Worm (Caenorhabditis elegans): ENCODE measurements around the gene ZK1290.15.

The ZK1290.15 gene

DNA sequence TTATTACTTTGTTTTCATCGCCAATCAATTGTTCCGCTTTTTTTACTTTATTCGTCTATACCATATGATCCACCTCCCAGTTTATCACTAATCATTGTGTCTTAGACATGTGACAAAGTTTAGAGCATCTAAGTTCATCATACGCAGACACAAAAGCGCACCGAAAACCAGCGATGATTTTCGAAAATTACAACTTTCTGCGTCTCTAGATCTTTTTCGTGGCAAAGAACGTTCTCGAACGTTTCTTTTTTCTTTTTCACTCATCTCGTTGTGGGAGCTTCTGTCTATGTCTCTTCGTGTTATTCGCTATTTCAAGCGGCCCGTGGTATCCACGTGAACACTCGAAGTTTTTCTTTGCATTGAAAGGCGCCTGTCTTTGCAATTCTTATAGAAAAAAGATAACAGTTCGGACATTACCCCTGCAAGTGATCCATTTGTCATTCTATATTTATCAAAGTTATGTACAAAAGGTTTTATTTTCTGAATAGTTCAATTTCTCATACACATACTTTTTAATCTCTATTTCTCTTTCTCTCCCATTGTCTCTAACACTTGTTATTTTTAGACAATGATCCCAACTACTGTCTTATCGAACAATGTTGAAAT is 5.8 kb downstream of the ZK1290.15 start, which contains the start of gene ZK1290.5 (continued):
- no peak for TF ChIP-seq Y48G9A.11 (GFP tag; IDR thresholded peaks at IDR 0.05)
- peak; percentile 75 for TF ChIP-seq ctbp-1 (GFP tag; IDR thresholded peaks at IDR 0.05)
- TF ChIP-seq tag-97 (GFP tag; IDR thresholded peaks at IDR 0.05) = no peak
- peak; percentile 91 for TF ChIP-seq nhr-28 (tag; optimal IDR thresholded peaks at IDR 0.05)
- TF ChIP-seq R02D3.7 (tag; optimal IDR thresholded peaks at IDR 0.05) = no peak

DNA sequence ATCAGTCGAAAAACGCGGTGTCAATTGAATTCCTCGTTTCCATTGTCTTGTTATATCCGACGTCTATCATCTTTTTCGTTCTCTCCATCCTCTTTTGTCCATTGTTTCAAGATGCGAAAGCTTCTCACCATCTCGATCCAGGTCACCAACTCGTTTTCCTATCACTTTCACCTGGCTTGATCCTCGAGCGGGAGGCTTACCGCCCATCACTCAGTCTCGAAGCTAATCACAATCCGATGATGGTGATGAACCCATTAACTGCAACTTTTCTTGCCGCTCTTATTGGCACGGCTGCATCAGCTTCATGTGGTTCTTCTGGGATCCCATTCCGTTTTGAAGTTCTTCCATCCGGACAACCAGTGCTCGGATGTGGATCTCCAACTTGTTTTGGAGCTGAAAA is 7.6 kb downstream of the ZK1290.15 start, which contains the start of gene wrt-1:
Gene wrt-1, plus strand, starts transcription at position 53 of the 400 bp plus-strand sequence.
- TF ChIP-seq gei-8 (GFP tag; optimal IDR thresholded peaks at IDR 0.05) = no peak
- no peak for TF ChIP-seq lin-38 (GFP tag; IDR thresholded peaks at IDR 0.05)
- no peak for TF ChIP-seq ceh-62 (tag; optimal IDR thresholded peaks at IDR 0.05)
- no peak for TF ChIP-seq nhr-76 (tag; optimal IDR thresholded peaks at IDR 0.05)
- TF ChIP-seq spr-1 (tag; optimal IDR thresholded peaks at IDR 0.05) = no peak
- TF ChIP-seq dve-1 (tag; optimal IDR thresholded peaks at IDR 0.05; ENCODE audit: insufficient read depth) = no peak
- no peak for TF ChIP-seq zfp-2 (tag; optimal IDR thresholded peaks at IDR 0.05)
- no peak for TF ChIP-seq F49E8.2 (tag; optimal IDR thresholded peaks at IDR 0.05; ENCODE audit: borderline replicate concordance)
- TF ChIP-seq pqm-1 (tag; optimal IDR thresholded peaks at IDR 0.05) = no peak
- TF ChIP-seq set-16 (GFP tag; IDR thresholded peaks at IDR 0.05) = peak; percentile 22; the same call in 1 of the 2 replicates
- TF ChIP-seq jun-1 (tag; optimal IDR thresholded peaks at IDR 0.05) = no peak
- no peak for TF ChIP-seq zag-1 (tag; optimal IDR thresholded peaks at IDR 0.05)
- TF ChIP-seq hlh-11 (tag; optimal IDR thresholded peaks at IDR 0.05) = peak; percentile 41
- TF ChIP-seq nhr-6 (tag; optimal IDR thresholded peaks at IDR 0.05) = no peak
- no peak for TF ChIP-seq spr-3 (GFP tag; optimal IDR thresholded peaks at IDR 0.05)
- no peak for TF ChIP-seq tag-97 (GFP tag; IDR thresholded peaks at IDR 0.05)
- TF ChIP-seq ctbp-1 (GFP tag; IDR thresholded peaks at IDR 0.05) = no peak
- no peak for TF ChIP-seq sdz-12 (GFP tag; optimal IDR thresholded peaks at IDR 0.05)
- TF ChIP-seq arid-1 (GFP tag; conservative IDR thresholded peaks at IDR 0.05) = no peak
- no peak for TF ChIP-seq nhr-42 (GFP tag; IDR thresholded peaks at IDR 0.05)
- no peak for TF ChIP-seq cey-2 (tag; optimal IDR thresholded peaks at IDR 0.05; ENCODE audit: borderline replicate concordance, insufficient read depth)
- TF ChIP-seq nhr-111 (GFP tag; optimal IDR thresholded peaks at IDR 0.05) = no peak
- no peak for TF ChIP-seq lir-3 (tag; optimal IDR thresholded peaks at IDR 0.05)
- peak; percentile 0 for TF ChIP-seq mxl-3 (GFP tag; optimal IDR thresholded peaks at IDR 0.05)
- 0 out of 2 replicates have a peak, but pooled peaks have one; percentile 26 for TF ChIP-seq mxl-2 (GFP tag; conservative IDR thresholded peaks at IDR 0.05)
- TF ChIP-seq snpc-1.2 (GFP tag; IDR thresholded peaks at IDR 0.05) = no peak
- no peak for TF ChIP-seq lin-39 (tag; optimal IDR thresholded peaks at IDR 0.05)
- TF ChIP-seq tra-1 (GFP tag; IDR thresholded peaks at IDR 0.05) = no peak
- peak; percentile 46; the same call in 1 of the 2 replicates for TF ChIP-seq egl-43 (GFP tag; IDR thresholded peaks at IDR 0.05)
- TF ChIP-seq madf-5 (GFP tag; IDR thresholded peaks at IDR 0.05) = no peak
- TF ChIP-seq duxl-1 (tag; optimal IDR thresholded peaks at IDR 0.05; ENCODE audit: poor library complexity) = no peak
- peak; percentile 58; the same call in 1 of the 2 replicates for TF ChIP-seq zfp-3 (GFP tag; conservative IDR thresholded peaks at IDR 0.05)
- TF ChIP-seq nhr-25 (tag; optimal IDR thresholded peaks at IDR 0.05; ENCODE audit: borderline replicate concordance, insufficient read depth) = no peak
- no peak for TF ChIP-seq mes-2 (tag; optimal IDR thresholded peaks at IDR 0.05; ENCODE audit: poor library complexity, severe bottlenecking)
- TF ChIP-seq dmd-9 (GFP tag; IDR thresholded peaks at IDR 0.05) = no peak
- no peak for TF ChIP-seq daf-16 (GFP tag; optimal IDR thresholded peaks at IDR 0.05)
- no peak for TF ChIP-seq daf-16 (tag; optimal IDR thresholded peaks at IDR 0.05)

All from whole organism, L4 larva.